Worm (Caenorhabditis elegans) whole organism, young adult: ENCODE data around the gene F22F7.8.

Source experiments
- F49E8.2 ChIP-seq: sonication (generic microtip); optimal IDR thresholded peaks from 3 replicates; lab custom pipeline; 2017; ENCODE audit warnings: missing genetic modification characterization, mild to moderate bottlenecking, missing compliant biosample characterization, antibody characterized with exemption, moderate library complexity; ENCODE audit not compliant: insufficient read depth
- ZK185.1 ChIP-seq: sonication (generic microtip); optimal IDR thresholded peaks from 2 replicates; lab custom pipeline; 2016; ENCODE audit warnings: mild to moderate bottlenecking, missing genetic modification characterization, missing compliant biosample characterization; ENCODE audit not compliant: poor library complexity, severe bottlenecking
- ama-1 ChIP-seq, 3 experiments: fragments of 150-350 bp in 1 of 3; sonication (generic microtip) in 2 of 3; optimal IDR thresholded peaks; 2 replicates each; lab custom pipeline; 2014 to 2018; ENCODE audit warnings: missing biosample characterization in 2 of 3, missing genetic modification characterization in 2 of 3, missing genetic modification reagents in 2 of 3
- atf-7 ChIP-seq: sonication (generic microtip); optimal IDR thresholded peaks from 2 replicates; lab custom pipeline; 2017; ENCODE audit warnings: mild to moderate bottlenecking, missing genetic modification characterization, missing compliant biosample characterization
- ceh-27 ChIP-seq: fragments of 200-800 bp; sonication (Bioruptor generic); optimal IDR thresholded peaks from 2 replicates; lab custom pipeline; 2018; ENCODE audit warnings: mild to moderate bottlenecking, missing genetic modification characterization, moderate library complexity, missing compliant biosample characterization
- lin-26 ChIP-seq: fragments of 200-800 bp; sonication (Bioruptor generic); IDR thresholded peaks from 2 replicates; pipeline ENCODE4 v1.3.6; 2022; ENCODE audit warnings: missing genetic modification reagents, missing genetic modification characterization, missing compliant biosample characterization
- lin-35 ChIP-seq, 3 experiments: fragments of 150-350 bp in 2 of 3; sonication (generic microtip) in 1 of 3; optimal IDR thresholded peaks; 2 replicates each; lab custom pipeline; 2014 to 2018; ENCODE audit warnings: missing biosample characterization in 3 of 3, missing genetic modification characterization in 3 of 3, missing genetic modification reagents in 3 of 3
- lsl-1 ChIP-seq: fragments of 200-800 bp; sonication (Bioruptor generic); optimal IDR thresholded peaks from 2 replicates; lab custom pipeline; 2018; ENCODE audit warnings: mild to moderate bottlenecking, missing genetic modification characterization, moderate library complexity, missing compliant biosample characterization
- repo-1 ChIP-seq: sonication (generic microtip); optimal IDR thresholded peaks from 2 replicates; lab custom pipeline; 2017; ENCODE audit warnings: mild to moderate bottlenecking, missing genetic modification characterization, missing compliant biosample characterization
- rpc-1 ChIP-seq, 2 experiments: fragments of 150-350 bp in 1 of 2; sonication (generic microtip) in 1 of 2; optimal IDR thresholded peaks; 2 replicates each; lab custom pipeline; 2014 to 2018; ENCODE audit warnings: missing biosample characterization in 1 of 2, missing genetic modification characterization in 1 of 2, missing genetic modification reagents in 1 of 2, missing genotype in 1 of 2
- snpc-1.1 ChIP-seq: sonication (generic microtip); optimal IDR thresholded peaks from 2 replicates; lab custom pipeline; 2017; ENCODE audit warnings: missing genetic modification characterization, mild to moderate bottlenecking, missing compliant biosample characterization, antibody characterized with exemption, moderate library complexity, missing genotype, missing genetic modification reagents; ENCODE audit not compliant: insufficient read depth
- tlf-1 ChIP-seq: fragments of 200-800 bp; sonication (Bioruptor generic); optimal IDR thresholded peaks from 2 replicates; lab custom pipeline; 2018; ENCODE audit warnings: mild to moderate bottlenecking, missing genetic modification characterization, missing compliant biosample characterization
- ztf-28 ChIP-seq: fragments of 200-800 bp; sonication (Bioruptor generic); IDR thresholded peaks from 2 replicates; pipeline ENCODE4 v1.3.6; 2022; ENCODE audit warnings: missing genetic modification reagents, missing genetic modification characterization, missing compliant biosample characterization

- TF ChIP-seq ztf-28 (no peak), ceh-27 (GFP tag; lab: Kevin White, UChicago) (no peak), F49E8.2 (tag; lab: Kevin White, UChicago) (no peak), tlf-1 (GFP tag; lab: Kevin White, UChicago) (no peak), ama-1 (optimal IDR thresholded peaks at IDR 0.05; lab: Kevin White, UChicago) (no peak), ama-1 (GFP tag; optimal IDR thresholded peaks at IDR 0.05; lab: Kevin White, UChicago) (no peak), lsl-1 (GFP tag; lab: Kevin White, UChicago) (no peak), lin-35 (GFP tag; optimal IDR thresholded peaks at IDR 0.05; lab: Kevin White, UChicago) (no peak), snpc-1.1 (tag; lab: Kevin White, UChicago) (no peak), repo-1 (tag; lab: Kevin White, UChicago) (no peak), rpc-1 (optimal IDR thresholded peaks at IDR 0.05; lab: Kevin White, UChicago) (no peak), rpc-1 (tag; optimal IDR thresholded peaks at IDR 0.05; lab: Kevin White, UChicago) (no peak), atf-7 (tag; lab: Kevin White, UChicago) (no peak), ZK185.1 (tag; lab: Kevin White, UChicago) (no peak), lin-26 (GFP tag; lab: Robert Waterston, UW) (no peak)
These were observed 11.4 kb downstream of the F22F7.8 start, which contains the start of gene F22F7.3 for ce11 chrV:2110368-2110767.
